Fruit fly (Drosophila melanogaster) whole organism, embryonic: Measurements from ENCODE around the gene armi.

Experiments used
- Abd-B ChIP-seq: fragments of 200-800 bp; sonication (Bioruptor generic); optimal IDR thresholded peaks from 2 replicates; lab custom pipeline; 2018; ENCODE audit warnings: missing biosample characterization, mild to moderate bottlenecking, missing genetic modification characterization, moderate library complexity
- Awh ChIP-seq: fragments of 200-800 bp; sonication (Bioruptor generic); IDR thresholded peaks from 2 replicates; pipeline ENCODE4, ENCODE4 v1.3.6; 2022; ENCODE audit warnings: missing biosample characterization, missing genetic modification characterization
- BEAF-32 ChIP-seq: fragments of 200-800 bp; sonication (Bioruptor generic); optimal IDR thresholded peaks from 3 replicates; lab custom pipeline; 2017; ENCODE audit warnings: missing biosample characterization, missing genetic modification characterization, mild to moderate bottlenecking, moderate library complexity, missing genetic modification reagents
- CG10543 ChIP-seq: fragments of 200-800 bp; sonication (Bioruptor generic); optimal IDR thresholded peaks from 3 replicates; lab custom pipeline; 2017; ENCODE audit warnings: missing biosample characterization, mild to moderate bottlenecking, missing genetic modification characterization, moderate library complexity
- CG11560 ChIP-seq: fragments of 200-800 bp; sonication (Bioruptor generic); IDR thresholded peaks from 3 replicates; pipeline ENCODE4 v1.3.6; 2022; ENCODE audit warnings: missing biosample characterization, missing genetic modification characterization
- CG12659 ChIP-seq: fragments of 200-800 bp; sonication (Bioruptor generic); optimal IDR thresholded peaks from 3 replicates; lab custom pipeline; 2017; ENCODE audit warnings: mild to moderate bottlenecking, missing biosample characterization, missing genetic modification reagents, missing genetic modification characterization
- CG13287 ChIP-seq: fragments of 200-800 bp; sonication (Bioruptor generic); IDR thresholded peaks from 2 replicates; pipeline ENCODE4 v1.3.6; 2022; ENCODE audit warnings: missing biosample characterization, missing genetic modification characterization; ENCODE audit not compliant: partially characterized antibody
- CG14441 ChIP-seq: fragments of 200-800 bp; sonication (Bioruptor generic); IDR thresholded peaks from 2 replicates; pipeline ENCODE4 v1.3.6; 2022; ENCODE audit warnings: missing biosample characterization, missing genetic modification characterization
- CG17328 ChIP-seq: fragments of 200-800 bp; sonication (Bioruptor generic); IDR thresholded peaks from 2 replicates; pipeline ENCODE4 v1.3.6; 2022; ENCODE audit warnings: missing biosample characterization, missing genetic modification characterization
- CG17568 ChIP-seq: fragments of 200-800 bp; sonication (Bioruptor generic); optimal IDR thresholded peaks from 2 replicates; lab custom pipeline; 2018; ENCODE audit warnings: missing biosample characterization, mild to moderate bottlenecking, missing genetic modification characterization, moderate library complexity
- CG2712 ChIP-seq: fragments of 200-800 bp; optimal IDR thresholded peaks from 3 replicates; lab custom pipeline; 2019; ENCODE audit warnings: missing biosample characterization, mild to moderate bottlenecking, missing genetic modification characterization, moderate library complexity
- CG31365 ChIP-seq: fragments of 200-800 bp; sonication (Bioruptor generic); optimal IDR thresholded peaks from 2 replicates; lab custom pipeline; 2018; ENCODE audit warnings: missing biosample characterization, mild to moderate bottlenecking, missing genetic modification characterization
- CG31388 ChIP-seq: fragments of 200-800 bp; sonication (Bioruptor generic); optimal IDR thresholded peaks from 2 replicates; lab custom pipeline; 2016; ENCODE audit warnings: missing biosample characterization, missing genetic modification characterization
- CG33557 ChIP-seq: fragments of 200-800 bp; sonication (Bioruptor generic); optimal IDR thresholded peaks from 2 replicates; lab custom pipeline; 2019; ENCODE audit warnings: missing biosample characterization, mild to moderate bottlenecking, missing genetic modification characterization, moderate library complexity
- CG42726 ChIP-seq: fragments of 200-800 bp; sonication (Bioruptor generic); IDR thresholded peaks from 2 replicates; pipeline ENCODE4 v1.3.6; 2022; ENCODE audit warnings: missing biosample characterization, missing genetic modification characterization; ENCODE audit not compliant: partially characterized antibody
- CG4404 ChIP-seq: fragments of 200-800 bp; sonication (Bioruptor generic); IDR thresholded peaks from 2 replicates; pipeline ENCODE4 v1.3.6; 2022; ENCODE audit warnings: missing biosample characterization, missing genetic modification characterization
- CG6683 ChIP-seq: fragments of 200-800 bp; sonication (Bioruptor generic); optimal IDR thresholded peaks from 2 replicates; lab custom pipeline; 2017; ENCODE audit warnings: missing biosample characterization, mild to moderate bottlenecking, missing genetic modification characterization, missing genetic modification reagents
- Chrac-16 ChIP-seq: fragments of 200-800 bp; sonication (Bioruptor generic); optimal IDR thresholded peaks from 3 replicates; lab custom pipeline; 2016; ENCODE audit warnings: missing biosample characterization, missing genetic modification characterization
- Eip74EF ChIP-seq, 2 experiments: fragments of 200-800 bp in 1 of 2; fragments of >200 bp in 1 of 2; sonication (Bioruptor generic) in 1 of 2; optimal IDR thresholded peaks; 2 replicates each; lab custom pipeline; 2017 to 2019; ENCODE audit warnings: missing biosample characterization in 2 of 2, missing genetic modification characterization in 2 of 2, mild to moderate bottlenecking in 1 of 2, moderate library complexity in 1 of 2
- Gug ChIP-seq: fragments of 200-800 bp; sonication (Bioruptor generic); IDR thresholded peaks from 4 replicates; pipeline ENCODE4 v1.3.6; 2022; ENCODE audit warnings: missing biosample characterization, missing genetic modification characterization
- H15 ChIP-seq: fragments of 200-800 bp; sonication (Bioruptor generic); IDR thresholded peaks from 3 replicates; pipeline ENCODE4 v1.3.6; 2022; ENCODE audit warnings: missing biosample characterization, missing genetic modification characterization
- Lim3 ChIP-seq: fragments of 200-800 bp; sonication (Bioruptor generic); IDR thresholded peaks from 2 replicates; pipeline ENCODE4 v1.3.6; 2022; ENCODE audit warnings: missing biosample characterization, missing genetic modification characterization
- Med ChIP-seq: fragments of 200-800 bp; sonication (Bioruptor generic); peaks from one replicate; lab custom pipeline; 2016; ENCODE audit warnings: missing biosample characterization, missing genetic modification characterization, mild to moderate bottlenecking, inconsistent platforms, moderate library complexity
- Nf-YC ChIP-seq: fragments of 200-800 bp; optimal IDR thresholded peaks from 3 replicates; lab custom pipeline; 2019; ENCODE audit warnings: missing biosample characterization, mild to moderate bottlenecking, missing genetic modification characterization, moderate library complexity
- Oli ChIP-seq: fragments of 200-800 bp; sonication (Bioruptor generic); optimal IDR thresholded peaks from 2 replicates; lab custom pipeline; 2018; ENCODE audit warnings: missing biosample characterization, mild to moderate bottlenecking, missing genetic modification characterization, moderate library complexity
- Opbp ChIP-seq: fragments of 200-800 bp; sonication (Bioruptor generic); IDR thresholded peaks from 3 replicates; pipeline ENCODE4 v1.3.6; 2022; ENCODE audit warnings: missing biosample characterization, missing genetic modification characterization; ENCODE audit not compliant: partially characterized antibody
- Optix ChIP-seq: fragments of 200-800 bp; sonication (Bioruptor generic); IDR thresholded peaks from 3 replicates; pipeline ENCODE4 v1.3.6; 2022; ENCODE audit warnings: missing biosample characterization, missing genetic modification characterization
- Pdp1 ChIP-seq, 2 experiments: fragments of 200-800 bp; sonication (Bioruptor generic); optimal IDR thresholded peaks; 3 replicates each; lab custom pipeline; 2016; ENCODE audit warnings: missing biosample characterization in 2 of 2, missing genetic modification characterization in 2 of 2, mild to moderate bottlenecking in 1 of 2, moderate library complexity in 1 of 2
- Six4 ChIP-seq: fragments of 200-800 bp; sonication (Bioruptor generic); optimal IDR thresholded peaks from 2 replicates; lab custom pipeline; 2016; ENCODE audit warnings: missing biosample characterization, missing genetic modification characterization
- TFAM ChIP-seq: fragments of 200-800 bp; sonication (Bioruptor generic); optimal IDR thresholded peaks from 2 replicates; lab custom pipeline; 2017; ENCODE audit warnings: missing biosample characterization, missing genetic modification characterization, inconsistent platforms
- amos ChIP-seq: fragments of 200-800 bp; sonication (Bioruptor generic); IDR thresholded peaks from 2 replicates; pipeline ENCODE4 v1.3.6; 2022; ENCODE audit warnings: missing biosample characterization, missing genetic modification characterization; ENCODE audit not compliant: partially characterized antibody
- ase ChIP-seq: fragments of 200-800 bp; sonication (Bioruptor generic); IDR thresholded peaks from 3 replicates; pipeline ENCODE4 v1.3.6; 2022; ENCODE audit warnings: missing biosample characterization, missing genetic modification characterization
- chm ChIP-seq: fragments of 200-800 bp; sonication (Bioruptor generic); IDR thresholded peaks from 2 replicates; pipeline ENCODE4 v1.3.6; 2022; ENCODE audit warnings: missing biosample characterization, missing genetic modification characterization
- dan ChIP-seq: fragments of 200-800 bp; sonication (Bioruptor generic); IDR thresholded peaks from 2 replicates; pipeline ENCODE4 v1.3.6; 2022; ENCODE audit warnings: missing biosample characterization, missing genetic modification characterization
- dimm ChIP-seq: fragments of 200-800 bp; sonication (Bioruptor generic); IDR thresholded peaks from 2 replicates; pipeline ENCODE4 v1.3.6; 2022; ENCODE audit warnings: missing biosample characterization, missing genetic modification characterization
- disco-r ChIP-seq: fragments of 200-800 bp; sonication (Bioruptor generic); optimal IDR thresholded peaks from 2 replicates; lab custom pipeline; 2016; ENCODE audit warnings: missing biosample characterization, missing genetic modification characterization
- fd102C ChIP-seq: fragments of 200-800 bp; sonication (Bioruptor generic); optimal IDR thresholded peaks from 2 replicates; lab custom pipeline; 2018; ENCODE audit warnings: missing biosample characterization, mild to moderate bottlenecking, missing genetic modification characterization, moderate library complexity
- hbn ChIP-seq: fragments of 200-800 bp; sonication (Bioruptor generic); IDR thresholded peaks from 2 replicates; pipeline ENCODE4 v1.3.6; 2022; ENCODE audit warnings: missing biosample characterization, missing genetic modification characterization; ENCODE audit not compliant: partially characterized antibody
- ind ChIP-seq: fragments of 200-800 bp; sonication (Bioruptor generic); optimal IDR thresholded peaks from 3 replicates; lab custom pipeline; 2016; ENCODE audit warnings: missing biosample characterization, missing genetic modification characterization
- phol ChIP-seq: fragments of 200-800 bp; sonication (Bioruptor generic); optimal IDR thresholded peaks from 3 replicates; lab custom pipeline; 2018; ENCODE audit warnings: missing biosample characterization, mild to moderate bottlenecking, missing genetic modification characterization, moderate library complexity
- slou ChIP-seq: fragments of 200-800 bp; sonication (Bioruptor generic); optimal IDR thresholded peaks from 3 replicates; lab custom pipeline; 2016; ENCODE audit warnings: missing biosample characterization, missing genetic modification characterization
- sqz ChIP-seq: fragments of 200-800 bp; sonication (Bioruptor generic); optimal IDR thresholded peaks from 3 replicates; lab custom pipeline; 2018; ENCODE audit warnings: missing biosample characterization, mild to moderate bottlenecking, missing genetic modification characterization
- ssp ChIP-seq: fragments of 200-800 bp; sonication (Bioruptor generic); IDR thresholded peaks from 2 replicates; pipeline ENCODE4 v1.3.6; 2022; ENCODE audit warnings: missing biosample characterization, missing genetic modification characterization
- tgo ChIP-seq: fragments of 200-800 bp; sonication (Bioruptor generic); IDR thresholded peaks from 3 replicates; pipeline ENCODE4 v1.3.6; 2022; ENCODE audit warnings: missing biosample characterization, missing genetic modification characterization
- tx ChIP-seq: fragments of 200-800 bp; sonication (Bioruptor generic); optimal IDR thresholded peaks from 2 replicates; lab custom pipeline; 2016; ENCODE audit warnings: missing biosample characterization, missing genetic modification characterization
- zen2 ChIP-seq: fragments of 200-800 bp; sonication (Bioruptor generic); IDR thresholded peaks from 3 replicates; pipeline ENCODE4 v1.3.6; 2022; ENCODE audit warnings: missing biosample characterization, missing genetic modification characterization; ENCODE audit not compliant: partially characterized antibody
- zf30C ChIP-seq: fragments of 200-800 bp; sonication (Bioruptor generic); optimal IDR thresholded peaks from 3 replicates; lab custom pipeline; 2018; ENCODE audit warnings: missing biosample characterization, mild to moderate bottlenecking, missing genetic modification characterization
- zfh2 ChIP-seq: fragments of 200-800 bp; sonication (Bioruptor generic); optimal IDR thresholded peaks from 2 replicates; lab custom pipeline; 2016; ENCODE audit warnings: missing biosample characterization, missing genetic modification characterization

armi gene

dm6 chr3L:3515280-3516020 is 54.3 kb downstream of the armi start, which contains the start of gene Eip63E (continued):
- TF ChIP-seq CG33557 (GFP tag; lab: Kevin White, UChicago) (no peak), Lim3 (GFP tag; lab: Robert Waterston, UW) (no peak), CG2712 (tag; lab: Kevin White, UChicago) (peak; percentile 35), zf30C (GFP tag; lab: Kevin White, UChicago) (no peak), tgo (GFP tag; lab: Robert Waterston, UW) (no peak), dimm (no peak), phol (tag; lab: Kevin White, UChicago) (no peak), fd102C (GFP tag; lab: Kevin White, UChicago) (no peak), TFAM (GFP tag; lab: Kevin White, UChicago) (no peak), Opbp (GFP tag; lab: Robert Waterston, UW) (no peak; the same call in 2 of the 3 replicates), slou (GFP tag; lab: Kevin White, UChicago) (no peak), Optix (GFP tag; lab: Robert Waterston, UW) (no peak), sqz (no peak), Abd-B (GFP tag; lab: Kevin White, UChicago) (no peak), CG6683 (GFP tag; lab: Kevin White, UChicago) (no peak), Med (GFP tag; lab: Kevin White, UChicago) (peak; percentile 81), hbn (GFP tag; lab: Robert Waterston, UW) (peak; percentile 30; the same call in 1 of the 2 replicates), CG31388 (GFP tag; lab: Kevin White, UChicago) (no peak), Six4 (no peak), Pdp1 (GFP tag; optimal IDR thresholded peaks at IDR 0.05; lab: Kevin White, UChicago) (peak in 1 of 2 experiments; percentile 37), amos (GFP tag; lab: Robert Waterston, UW) (peak; percentile 45; the same call in 1 of the 2 replicates), CG42726 (GFP tag; lab: Robert Waterston, UW) (0 out of 2 replicates have a peak, but pooled peaks have one; percentile 31), chm (GFP tag; lab: Robert Waterston, UW) (peak; percentile 80), CG14441 (no peak), Gug (GFP tag; lab: Robert Waterston, UW) (no peak), Eip74EF (GFP tag; optimal IDR thresholded peaks at IDR 0.05; lab: Kevin White, UChicago) (no peak), tx (GFP tag; lab: Kevin White, UChicago) (no peak), Oli (tag; lab: Kevin White, UChicago) (no peak), CG11560 (tag; lab: Robert Waterston, UW) (no peak), Awh (GFP tag; lab: Robert Waterston, UW) (no peak; the same call in 1 of the 2 replicates), ase (GFP tag; lab: Robert Waterston, UW) (no peak), CG17568 (GFP tag; lab: Kevin White, UChicago) (peak; percentile 45), CG17328 (0 out of 2 replicates have a peak, but pooled peaks have one; percentile 22), CG4404 (GFP tag; lab: Robert Waterston, UW) (no peak), CG31365 (tag; lab: Kevin White, UChicago) (no peak), disco-r (GFP tag; lab: Kevin White, UChicago) (no peak), H15 (GFP tag; lab: Robert Waterston, UW) (no peak), CG10543 (no peak), ind (no peak), dan (GFP tag; lab: Robert Waterston, UW) (no peak), CG13287 (GFP tag; lab: Robert Waterston, UW) (peak; percentile 52; the same call in 1 of the 2 replicates), zfh2 (no peak), CG12659 (GFP tag; lab: Kevin White, UChicago) (peak; percentile 76), Chrac-16 (no peak), BEAF-32 (GFP tag; lab: Kevin White, UChicago) (peak; percentile 28), Nf-YC (peak; percentile 62), zen2 (GFP tag; lab: Robert Waterston, UW) (no peak), ssp (no peak)
